Fruit fly (Drosophila melanogaster): ENCODE measurements around the gene Kots.

Gene Kots

DNA sequence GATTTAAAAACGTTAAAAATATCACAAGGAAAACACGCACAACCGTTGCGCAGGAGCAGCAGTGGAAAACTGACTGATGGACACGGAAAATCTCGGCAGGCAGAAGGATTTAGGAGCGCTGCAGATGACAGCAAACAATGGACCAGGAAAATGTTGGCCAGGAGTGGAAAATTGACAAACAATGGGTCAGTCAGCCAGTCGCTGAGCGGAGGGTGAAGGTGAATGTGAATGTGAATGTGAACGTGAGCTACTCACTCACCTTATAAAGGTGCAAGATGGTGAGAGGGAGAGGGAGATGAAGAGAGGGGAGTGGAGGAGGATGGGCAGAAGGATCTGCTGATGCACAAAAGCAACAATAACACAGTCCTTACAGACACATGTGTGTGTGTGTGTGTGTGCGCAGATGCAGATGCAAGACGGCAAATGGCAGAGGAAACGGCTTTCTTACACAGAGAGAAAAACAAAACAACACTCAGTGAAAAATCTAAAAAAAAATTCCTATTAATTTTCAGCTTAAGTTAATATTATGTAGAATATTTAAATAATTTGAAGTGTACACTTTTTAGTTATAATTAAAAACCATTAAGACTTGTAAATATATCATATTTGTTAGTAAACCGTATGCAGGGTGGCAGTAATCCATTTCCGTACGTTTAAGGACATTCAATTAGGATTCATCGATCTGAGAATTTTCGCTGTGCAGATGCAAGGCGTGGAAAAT, 7.9 kb upstream of the Kots start (continued):
- TF ChIP-seq hkb (optimal IDR thresholded peaks at IDR 0.05) (no peak), hkb (GFP tag; IDR thresholded peaks at IDR 0.05) (peak; percentile 26; the same call in 1 of the 2 replicates), zfh1 (GFP tag; IDR thresholded peaks at IDR 0.05) (peak; percentile 39; the same call in 2 of the 3 replicates), zf30C (GFP tag; optimal IDR thresholded peaks at IDR 0.05) (peak; percentile 89), Elba2 (GFP tag; optimal IDR thresholded peaks at IDR 0.05) (no peak), Dip3 (GFP tag; optimal IDR thresholded peaks at IDR 0.05) (no peak), pan (optimal IDR thresholded peaks at IDR 0.05) (no peak), pan (GFP tag; optimal IDR thresholded peaks at IDR 0.05 in 1 of 2, IDR thresholded peaks at IDR 0.05 in 1 of 2) (peak in 1 of 2 experiments; percentile 16), CG15696 (tag; optimal IDR thresholded peaks at IDR 0.05) (peak; percentile 64), CG4404 (GFP tag; IDR thresholded peaks at IDR 0.05) (peak; percentile 40; the same call in 1 of the 2 replicates), CG13296 (GFP tag; optimal IDR thresholded peaks at IDR 0.05) (no peak), CG10267 (tag; optimal IDR thresholded peaks at IDR 0.05) (peak; percentile 29), CG2712 (tag; optimal IDR thresholded peaks at IDR 0.05) (peak; percentile 52), CG12391 (tag; optimal IDR thresholded peaks at IDR 0.05) (peak; percentile 39)

DNA sequence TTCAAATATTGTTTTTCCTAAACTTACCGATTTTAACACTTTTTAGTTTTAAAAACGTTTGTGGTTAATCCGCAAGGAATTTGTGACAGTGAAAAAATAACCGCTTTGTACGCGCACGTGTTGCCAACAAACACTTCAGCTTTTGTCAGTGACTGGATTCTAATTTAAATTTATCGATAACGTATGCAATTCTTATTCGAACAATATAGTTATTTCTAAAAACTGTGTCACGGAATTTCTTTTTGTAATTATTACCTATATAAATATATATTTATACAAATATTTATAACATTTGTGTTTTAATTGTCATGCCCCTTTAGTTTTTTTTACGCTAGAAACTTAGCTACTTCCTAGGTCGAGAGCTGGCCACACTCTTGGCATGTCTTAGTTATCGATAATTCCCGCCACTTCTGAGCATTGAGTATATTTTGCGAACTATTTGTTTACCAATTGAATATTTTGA, 570 bp upstream of the Kots start, which contains the start of gene Orc2:
Gene Orc2 (plus strand): TSS at position 373 of the 463 bp plus-strand sequence.
- TF ChIP-seq ssp (GFP tag; IDR thresholded peaks at IDR 0.05) (peak; percentile 60), ATbp (GFP tag; optimal IDR thresholded peaks at IDR 0.05) (no peak), vvl (GFP tag; IDR thresholded peaks at IDR 0.05) (peak; percentile 62), CG9932 (GFP tag; IDR thresholded peaks at IDR 0.05) (no peak), Sry-β (GFP tag; optimal IDR thresholded peaks at IDR 0.05) (peak; percentile 78), nerfin-1 (tag; optimal IDR thresholded peaks at IDR 0.05) (peak; percentile 23), CG2116 (GFP tag; optimal IDR thresholded peaks at IDR 0.05) (peak; percentile 76), CoRest (tag; optimal IDR thresholded peaks at IDR 0.05) (peak; percentile 82), Med (GFP tag) (peak; percentile 60), lov (optimal IDR thresholded peaks at IDR 0.05) (no peak), lov (GFP tag; IDR thresholded peaks at IDR 0.05) (no peak), MBD-R2 (GFP tag; IDR thresholded peaks at IDR 0.05) (peak; percentile 31), CG7357 (GFP tag; IDR thresholded peaks at IDR 0.05) (no peak), CG18262 (tag; optimal IDR thresholded peaks at IDR 0.05) (peak; percentile 20), cwo (GFP tag; optimal IDR thresholded peaks at IDR 0.05) (peak; percentile 96), E2f2 (GFP tag; IDR thresholded peaks at IDR 0.05) (peak; percentile 88), pnt (GFP tag; optimal IDR thresholded peaks at IDR 0.05) (no peak), chinmo (GFP tag; IDR thresholded peaks at IDR 0.05; ENCODE audit: partially characterized antibody) (no peak), Sin3A (optimal IDR thresholded peaks at IDR 0.05) (peak; percentile 10), Max (GFP tag; optimal IDR thresholded peaks at IDR 0.05) (peak; percentile 93), CG6689 (GFP tag; IDR thresholded peaks at IDR 0.05) (no peak), BEAF-32 (GFP tag; optimal IDR thresholded peaks at IDR 0.05) (peak; percentile 45), CG4854 (GFP tag; optimal IDR thresholded peaks at IDR 0.05) (no peak), Ssrp (tag; optimal IDR thresholded peaks at IDR 0.05) (peak; percentile 0), CG17186 (GFP tag; optimal IDR thresholded peaks at IDR 0.05) (peak; percentile 29), ab (GFP tag; optimal IDR thresholded peaks at IDR 0.05) (no peak), CG11504 (tag; optimal IDR thresholded peaks at IDR 0.05) (peak; percentile 66), CG13287 (GFP tag; IDR thresholded peaks at IDR 0.05; ENCODE audit: partially characterized antibody) (peak; percentile 58), cas (GFP tag; IDR thresholded peaks at IDR 0.05) (no peak), exex (tag; optimal IDR thresholded peaks at IDR 0.05) (no peak), nmo (GFP tag; optimal IDR thresholded peaks at IDR 0.05) (peak; percentile 72), HLH4C (GFP tag; IDR thresholded peaks at IDR 0.05; ENCODE audit: partially characterized antibody) (peak; percentile 65), CG2202 (tag; optimal IDR thresholded peaks at IDR 0.05) (no peak), CG1792 (GFP tag; optimal IDR thresholded peaks at IDR 0.05) (no peak), CG9609 (GFP tag; optimal IDR thresholded peaks at IDR 0.05) (no peak), CG7928 (GFP tag; optimal IDR thresholded peaks at IDR 0.05) (peak; percentile 13)
